Fruit fly (Drosophila melanogaster) whole organism, embryonic: ENCODE data around the gene CG42726.

Experiments used
- Adf1 ChIP-seq: fragments of 200-800 bp; sonication (Bioruptor generic); IDR thresholded peaks from 2 replicates; pipeline ENCODE4 v1.3.6; 2022; ENCODE audit warnings: missing biosample characterization, missing genetic modification characterization
- Antp ChIP-seq: fragments of 200-800 bp; sonication (Bioruptor generic); optimal IDR thresholded peaks from 3 replicates; lab custom pipeline; 2016; ENCODE audit warnings: missing biosample characterization, missing genetic modification characterization
- Atf-2 ChIP-seq: fragments of 200-800 bp; sonication (Bioruptor generic); optimal IDR thresholded peaks from 2 replicates; lab custom pipeline; 2016; ENCODE audit warnings: missing biosample characterization, missing genetic modification characterization
- CG10267 ChIP-seq: fragments of 200-800 bp; sonication (Bioruptor generic); optimal IDR thresholded peaks from 2 replicates; lab custom pipeline; 2018; ENCODE audit warnings: missing biosample characterization, mild to moderate bottlenecking, missing genetic modification characterization, moderate library complexity
- CG10366 ChIP-seq: fragments of 200-800 bp; sonication (Bioruptor generic); IDR thresholded peaks from 2 replicates; pipeline ENCODE4 v1.3.6; 2022; ENCODE audit warnings: missing biosample characterization, missing genetic modification characterization
- CG12659 ChIP-seq: fragments of 200-800 bp; sonication (Bioruptor generic); optimal IDR thresholded peaks from 3 replicates; lab custom pipeline; 2017; ENCODE audit warnings: mild to moderate bottlenecking, missing biosample characterization, missing genetic modification reagents, missing genetic modification characterization
- CG13296 ChIP-seq: fragments of 200-800 bp; sonication (Bioruptor generic); optimal IDR thresholded peaks from 3 replicates; lab custom pipeline; 2018; ENCODE audit warnings: missing biosample characterization, mild to moderate bottlenecking, missing genetic modification characterization
- CG13624 ChIP-seq: fragments of 200-800 bp; sonication (Bioruptor generic); optimal IDR thresholded peaks from 2 replicates; lab custom pipeline; 2016; ENCODE audit warnings: missing biosample characterization, missing genetic modification characterization
- CG14014 ChIP-seq: fragments of 200-800 bp; sonication (Bioruptor generic); IDR thresholded peaks from 2 replicates; pipeline ENCODE4 v1.3.6; 2022; ENCODE audit warnings: missing biosample characterization, missing genetic modification characterization
- CG14441 ChIP-seq: fragments of 200-800 bp; sonication (Bioruptor generic); IDR thresholded peaks from 2 replicates; pipeline ENCODE4 v1.3.6; 2022; ENCODE audit warnings: missing biosample characterization, missing genetic modification characterization
- CG1603 ChIP-seq: fragments of 200-800 bp; sonication (Bioruptor generic); optimal IDR thresholded peaks from 2 replicates; lab custom pipeline; 2019; ENCODE audit warnings: missing biosample characterization, mild to moderate bottlenecking, missing genetic modification characterization, moderate library complexity
- CG17829 ChIP-seq: fragments of 200-800 bp; optimal IDR thresholded peaks from 2 replicates; lab custom pipeline; 2019; ENCODE audit warnings: missing biosample characterization, mild to moderate bottlenecking, missing genetic modification characterization, moderate library complexity
- CG2120 ChIP-seq: fragments of 200-800 bp; sonication (Bioruptor generic); optimal IDR thresholded peaks from 3 replicates; lab custom pipeline; 2016; ENCODE audit warnings: missing biosample characterization, missing genetic modification characterization
- CG2712 ChIP-seq: fragments of 200-800 bp; optimal IDR thresholded peaks from 3 replicates; lab custom pipeline; 2019; ENCODE audit warnings: missing biosample characterization, mild to moderate bottlenecking, missing genetic modification characterization, moderate library complexity
- CG31365 ChIP-seq: fragments of 200-800 bp; sonication (Bioruptor generic); optimal IDR thresholded peaks from 2 replicates; lab custom pipeline; 2018; ENCODE audit warnings: missing biosample characterization, mild to moderate bottlenecking, missing genetic modification characterization
- CG31388 ChIP-seq: fragments of 200-800 bp; sonication (Bioruptor generic); optimal IDR thresholded peaks from 2 replicates; lab custom pipeline; 2016; ENCODE audit warnings: missing biosample characterization, missing genetic modification characterization
- CG3995 ChIP-seq: fragments of 200-800 bp; sonication (Bioruptor generic); optimal IDR thresholded peaks from 3 replicates; lab custom pipeline; 2016; ENCODE audit warnings: missing biosample characterization, missing genetic modification characterization
- CG6765 ChIP-seq: fragments of 200-800 bp; sonication (Bioruptor generic); optimal IDR thresholded peaks from 3 replicates; lab custom pipeline; 2017; ENCODE audit warnings: missing biosample characterization, mild to moderate bottlenecking, missing genetic modification characterization
- CG7745 ChIP-seq: fragments of 200-800 bp; sonication (Bioruptor generic); optimal IDR thresholded peaks from 2 replicates; lab custom pipeline; 2018; ENCODE audit warnings: missing biosample characterization, mild to moderate bottlenecking, missing genetic modification characterization, moderate library complexity
- CG8359 ChIP-seq: fragments of 200-800 bp; sonication (Bioruptor generic); optimal IDR thresholded peaks from 2 replicates; lab custom pipeline; 2017; ENCODE audit warnings: missing biosample characterization, mild to moderate bottlenecking, missing genetic modification characterization, borderline replicate concordance
- Doc3 ChIP-seq: fragments of 200-800 bp; sonication (Bioruptor generic); IDR thresholded peaks from 3 replicates; pipeline ENCODE4 v1.3.6; 2022; ENCODE audit warnings: missing biosample characterization, missing genetic modification characterization; ENCODE audit not compliant: partially characterized antibody
- HLH4C ChIP-seq: fragments of 200-800 bp; sonication (Bioruptor generic); IDR thresholded peaks from 3 replicates; pipeline ENCODE4 v1.3.6; 2022; ENCODE audit warnings: missing biosample characterization, missing genetic modification characterization; ENCODE audit not compliant: partially characterized antibody
- Hr3 ChIP-seq: fragments of 200-800 bp; sonication (Bioruptor generic); optimal IDR thresholded peaks from 3 replicates; lab custom pipeline; 2016; ENCODE audit warnings: missing biosample characterization, missing genetic modification characterization
- MESR4 ChIP-seq: fragments of 200-800 bp; sonication (Bioruptor generic); optimal IDR thresholded peaks from 2 replicates; lab custom pipeline; 2018; ENCODE audit warnings: missing biosample characterization, mild to moderate bottlenecking, missing genetic modification characterization, moderate library complexity
- MTF-1 ChIP-seq: fragments of 200-800 bp; sonication (Bioruptor generic); optimal IDR thresholded peaks from 2 replicates; lab custom pipeline; 2018; ENCODE audit warnings: missing biosample characterization, mild to moderate bottlenecking, missing genetic modification characterization, borderline replicate concordance
- Meics ChIP-seq: fragments of 200-800 bp; sonication (Bioruptor generic); optimal IDR thresholded peaks from 2 replicates; lab custom pipeline; 2017; ENCODE audit warnings: missing biosample characterization, mild to moderate bottlenecking, missing genetic modification characterization
- Neu2 ChIP-seq: fragments of 200-800 bp; sonication (Bioruptor generic); optimal IDR thresholded peaks from 3 replicates; lab custom pipeline; 2016; ENCODE audit warnings: missing biosample characterization, missing genetic modification characterization, borderline replicate concordance
- Oli ChIP-seq: fragments of 200-800 bp; sonication (Bioruptor generic); optimal IDR thresholded peaks from 2 replicates; lab custom pipeline; 2018; ENCODE audit warnings: missing biosample characterization, mild to moderate bottlenecking, missing genetic modification characterization, moderate library complexity
- Rfx ChIP-seq: fragments of 200-800 bp; sonication (Bioruptor generic); IDR thresholded peaks from 2 replicates; pipeline ENCODE4 v1.3.6; 2022; ENCODE audit warnings: missing biosample characterization, missing genetic modification characterization
- Scr ChIP-seq: fragments of 200-800 bp; sonication (Bioruptor generic); IDR thresholded peaks from 2 replicates; pipeline ENCODE4 v1.3.6; 2022; ENCODE audit warnings: missing biosample characterization, missing genetic modification characterization; ENCODE audit not compliant: partially characterized antibody
- Stat92E ChIP-seq, 3 experiments: fragments of >200 bp in 2 of 3; fragments of 200-800 bp in 1 of 3; sonication (Bioruptor generic) in 1 of 3; optimal IDR thresholded peaks; 2 replicates each; lab custom pipeline; 2017 to 2019; ENCODE audit warnings: missing biosample characterization in 3 of 3, missing genetic modification characterization in 3 of 3, mild to moderate bottlenecking in 1 of 3, moderate library complexity in 1 of 3
- Taf1 ChIP-seq: fragments of 200-800 bp; sonication (Bioruptor generic); IDR thresholded peaks from 2 replicates; pipeline ENCODE4 v1.3.6; 2022; ENCODE audit warnings: missing biosample characterization, missing genetic modification characterization
- ac ChIP-seq: fragments of 200-800 bp; sonication (Bioruptor generic); optimal IDR thresholded peaks from 3 replicates; lab custom pipeline; 2017; ENCODE audit warnings: missing biosample characterization, mild to moderate bottlenecking, missing genetic modification characterization
- ash1 ChIP-seq: fragments of 200-800 bp; sonication (Bioruptor generic); optimal IDR thresholded peaks from 2 replicates; lab custom pipeline; 2018; ENCODE audit warnings: missing biosample characterization, mild to moderate bottlenecking, missing genetic modification characterization
- dpn ChIP-seq, 2 experiments: fragments of 200-800 bp; sonication (Bioruptor generic); optimal IDR thresholded peaks; 3 replicates each; lab custom pipeline; 2016; ENCODE audit warnings: missing biosample characterization in 2 of 2, missing genetic modification characterization in 2 of 2
- ewg ChIP-seq: fragments of 200-800 bp; sonication (Bioruptor generic); optimal IDR thresholded peaks from 3 replicates; lab custom pipeline; 2017; ENCODE audit warnings: mild to moderate bottlenecking, missing biosample characterization, missing genetic modification reagents, missing genetic modification characterization
- fd3F ChIP-seq: fragments of 200-800 bp; sonication (Bioruptor generic); optimal IDR thresholded peaks from 2 replicates; lab custom pipeline; 2018; ENCODE audit warnings: missing biosample characterization, mild to moderate bottlenecking, missing genetic modification characterization, moderate library complexity
- grau ChIP-seq: fragments of 200-800 bp; optimal IDR thresholded peaks from 3 replicates; lab custom pipeline; 2019; ENCODE audit warnings: missing biosample characterization, mild to moderate bottlenecking, missing genetic modification characterization, moderate library complexity
- lov ChIP-seq, 2 experiments: fragments of 200-800 bp in 1 of 2; fragments of >200 bp in 1 of 2; sonication (Bioruptor generic) in 1 of 2; IDR thresholded peaks in 1 of 2; optimal IDR thresholded peaks in 1 of 2; 2 replicates in 1 of 2; 3 replicates in 1 of 2; pipeline versions ENCODE4 v1.3.6 to Lab custom; 2017 to 2022; ENCODE audit warnings: missing biosample characterization in 1 of 2, missing genetic modification characterization in 1 of 2
- peb ChIP-seq: fragments of 200-800 bp; sonication (Bioruptor generic); IDR thresholded peaks from 2 replicates; pipeline ENCODE4 v1.3.6; 2022; ENCODE audit warnings: missing biosample characterization, missing genetic modification characterization
- prd ChIP-seq, 3 experiments: fragments of >200 bp in 2 of 3; fragments of 200-800 bp in 1 of 3; sonication (Bioruptor generic) in 1 of 3; optimal IDR thresholded peaks in 2 of 3; IDR thresholded peaks in 1 of 3; 2 replicates in 2 of 3; 3 replicates in 1 of 3; pipeline versions ENCODE4 v1.3.6 to Lab custom; 2017 to 2022; ENCODE audit warnings: missing biosample characterization in 1 of 3, missing genetic modification characterization in 1 of 3
- rib ChIP-seq: fragments of 200-800 bp; sonication (Bioruptor generic); IDR thresholded peaks from 2 replicates; pipeline ENCODE4 v1.3.6; 2022; ENCODE audit warnings: missing biosample characterization, missing genetic modification characterization
- row ChIP-seq: fragments of 200-800 bp; sonication (Bioruptor generic); IDR thresholded peaks from 3 replicates; pipeline ENCODE4 v1.3.6; 2022; ENCODE audit warnings: missing biosample characterization, missing genetic modification characterization
- salm ChIP-seq: fragments of 200-800 bp; sonication (Bioruptor generic); optimal IDR thresholded peaks from 2 replicates; lab custom pipeline; 2018; ENCODE audit warnings: missing biosample characterization, mild to moderate bottlenecking, missing genetic modification characterization
- sna ChIP-seq: fragments of 200-800 bp; sonication (Bioruptor generic); IDR thresholded peaks from 2 replicates; pipeline ENCODE4 v1.3.6; 2022; ENCODE audit warnings: missing biosample characterization, missing genetic modification characterization; ENCODE audit not compliant: partially characterized antibody
- sr ChIP-seq: fragments of 200-800 bp; sonication (Bioruptor generic); IDR thresholded peaks from 3 replicates; pipeline ENCODE4 v1.3.6; 2022; ENCODE audit warnings: missing biosample characterization, missing genetic modification characterization
- tll ChIP-seq, 2 experiments: fragments of 200-800 bp in 1 of 2; fragments of >200 bp in 1 of 2; sonication (Bioruptor generic) in 1 of 2; optimal IDR thresholded peaks; 2 replicates each; lab custom pipeline; 2017 to 2019; ENCODE audit warnings: missing biosample characterization in 2 of 2, missing genetic modification characterization in 2 of 2, mild to moderate bottlenecking in 1 of 2, moderate library complexity in 1 of 2

The CG42726 gene

DNA sequence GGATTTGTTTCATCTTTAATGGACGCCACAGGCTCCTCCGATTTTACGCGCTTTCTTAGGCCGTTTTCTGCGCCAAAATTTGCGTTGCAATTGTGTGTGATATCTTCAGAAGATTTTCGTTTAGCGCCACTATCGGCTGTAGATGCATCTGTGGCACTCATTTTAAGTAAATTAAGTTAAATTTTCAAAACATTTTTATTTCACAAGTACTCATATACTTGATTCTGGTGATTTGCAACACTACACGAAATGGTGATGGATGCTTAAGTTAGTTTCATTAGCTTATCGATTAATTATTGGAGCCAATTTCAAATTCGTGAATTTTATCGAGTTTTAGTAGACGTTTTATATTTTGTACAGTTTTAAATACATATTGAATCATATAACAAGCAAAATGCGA is 15.8 kb downstream of the CG42726 start, which contains the start of gene CG6171 (continued):
- TF ChIP-seq MESR4, result peak; percentile 64
- no peak for TF ChIP-seq lov (optimal IDR thresholded peaks at IDR 0.05; lab: Kevin White, UChicago)
- TF ChIP-seq lov (GFP tag; IDR thresholded peaks at IDR 0.05; lab: Robert Waterston, UW), result no peak
- peak; percentile 47 for TF ChIP-seq CG1603 (tag; lab: Kevin White, UChicago)
- no peak for TF ChIP-seq Atf-2 (GFP tag; lab: Kevin White, UChicago)
- no peak for TF ChIP-seq sr (GFP tag; lab: Robert Waterston, UW)
- TF ChIP-seq tll (GFP tag; optimal IDR thresholded peaks at IDR 0.05; lab: Kevin White, UChicago), result no peak
- peak; percentile 92 for TF ChIP-seq CG10267 (tag; lab: Kevin White, UChicago)
- no peak for TF ChIP-seq peb (GFP tag; lab: Robert Waterston, UW)
- TF ChIP-seq CG31388 (GFP tag; lab: Kevin White, UChicago), result no peak
- peak; percentile 23; the same call in 1 of the 2 replicates for TF ChIP-seq sna
- peak; percentile 47; the same call in 2 of the 3 replicates for TF ChIP-seq HLH4C (GFP tag; lab: Robert Waterston, UW)
- no peak for TF ChIP-seq CG3995 (GFP tag; lab: Kevin White, UChicago)
- no peak for TF ChIP-seq Oli (tag; lab: Kevin White, UChicago)
- TF ChIP-seq CG14014 (GFP tag; lab: Robert Waterston, UW), result no peak
- no peak for TF ChIP-seq Antp (GFP tag; lab: Kevin White, UChicago)
- peak; percentile 16 for TF ChIP-seq CG13624 (GFP tag; lab: Kevin White, UChicago)
- 0 out of 3 replicates have a peak, but pooled peaks have one; percentile 17 for TF ChIP-seq Doc3 (GFP tag; lab: Robert Waterston, UW)
- TF ChIP-seq Scr, result peak; percentile 64
- no peak for TF ChIP-seq CG8359
- no peak for TF ChIP-seq ash1 (GFP tag; lab: Kevin White, UChicago)

- TF ChIP-seq CG10366 (GFP tag; lab: Robert Waterston, UW) (peak; percentile 62), CG12659 (GFP tag; lab: Kevin White, UChicago) (peak; percentile 30), CG7745 (tag; lab: Kevin White, UChicago) (no peak), Adf1 (0 out of 2 replicates have a peak, but pooled peaks have one; percentile 11), Rfx (peak; percentile 39), Neu2 (no peak), Scr (no peak), CG17829 (tag; lab: Kevin White, UChicago) (peak; percentile 40), rib (no peak), ewg (GFP tag; lab: Kevin White, UChicago) (peak; percentile 83), grau (tag; lab: Kevin White, UChicago) (peak; percentile 51), MTF-1 (GFP tag; lab: Kevin White, UChicago) (no peak), Hr3 (peak; percentile 11), Meics (peak; percentile 13), CG14441 (peak; percentile 51), salm (tag; lab: Kevin White, UChicago) (peak; percentile 16), prd (optimal IDR thresholded peaks at IDR 0.05; lab: Kevin White, UChicago) (no peak), prd (GFP tag; IDR thresholded peaks at IDR 0.05; lab: Robert Waterston, UW) (peak; percentile 40; the same call in 2 of the 3 replicates), Taf1 (GFP tag; lab: Robert Waterston, UW) (no peak), CG31365 (tag; lab: Kevin White, UChicago) (no peak), Oli (tag; lab: Kevin White, UChicago) (peak; percentile 25), fd3F (GFP tag; lab: Kevin White, UChicago) (peak; percentile 8), CG2120 (GFP tag; lab: Kevin White, UChicago) (peak; percentile 35), Stat92E (GFP tag; optimal IDR thresholded peaks at IDR 0.05; lab: Kevin White, UChicago) (no peak), ac (GFP tag; lab: Kevin White, UChicago) (no peak), CG6765 (peak; percentile 8), dpn (GFP tag; optimal IDR thresholded peaks at IDR 0.05; lab: Kevin White, UChicago) (peak in 1 of 2 experiments; percentile 23), row (GFP tag; lab: Robert Waterston, UW) (peak; percentile 74), CG13296 (peak; percentile 20), CG2712 (tag; lab: Kevin White, UChicago) (peak; percentile 45)
Observed at dm6 chr3R:15366839-15367238, 19.0 kb downstream of the CG42726 start.
